Worm (Caenorhabditis elegans) whole organism, young adult: ENCODE data around the gene F48D6.4.

Source experiments
- B0261.1 ChIP-seq: sonication (generic microtip); optimal IDR thresholded peaks from 2 replicates; lab custom pipeline; 2016; ENCODE audit warnings: mild to moderate bottlenecking, missing genetic modification characterization, moderate library complexity, missing compliant biosample characterization
- B0336.3 ChIP-seq: fragments of 200-800 bp; sonication (Bioruptor generic); IDR thresholded peaks from 2 replicates; pipeline ENCODE4 v1.3.6; 2022; ENCODE audit warnings: missing genetic modification characterization, missing compliant biosample characterization
- F23B12.7 ChIP-seq: sonication (generic microtip); optimal IDR thresholded peaks from 2 replicates; lab custom pipeline; 2017; ENCODE audit warnings: missing genetic modification characterization, mild to moderate bottlenecking, missing compliant biosample characterization, antibody characterized with exemption, moderate library complexity; ENCODE audit not compliant: insufficient read depth
- F37B4.10 ChIP-seq: fragments of 200-800 bp; sonication (Bioruptor generic); IDR thresholded peaks from 2 replicates; pipeline ENCODE4 v1.3.6; 2022; ENCODE audit warnings: missing genetic modification characterization, missing compliant biosample characterization
- F55B11.4 ChIP-seq: sonication (generic microtip); optimal IDR thresholded peaks from 2 replicates; lab custom pipeline; 2016; ENCODE audit warnings: missing compliant biosample characterization, missing genetic modification characterization, borderline replicate concordance; ENCODE audit not compliant: insufficient read depth
- Y53G8AR.9 ChIP-seq: fragments of 200-800 bp; sonication (Bioruptor generic); conservative IDR thresholded peaks from 2 replicates; pipeline ENCODE4 v1.3.6; 2022; ENCODE audit warnings: missing genetic modification reagents, missing genetic modification characterization, missing compliant biosample characterization
- Y56A3A.18 ChIP-seq: fragments of 200-800 bp; sonication (Bioruptor generic); IDR thresholded peaks from 2 replicates; pipeline ENCODE4 v1.3.6; 2022; ENCODE audit warnings: missing genetic modification reagents, missing genetic modification characterization, missing compliant biosample characterization
- Y67H2A.10 ChIP-seq: fragments of 200-800 bp; sonication (Bioruptor generic); conservative IDR thresholded peaks from 2 replicates; pipeline ENCODE4 v1.3.6; 2022; ENCODE audit warnings: missing genetic modification reagents, missing genetic modification characterization, missing compliant biosample characterization
- Y95B8A.8 ChIP-seq: fragments of 200-800 bp; sonication (Bioruptor generic); IDR thresholded peaks from 2 replicates; pipeline ENCODE4 v1.3.6; 2022; ENCODE audit warnings: missing genetic modification reagents, missing genetic modification characterization, missing compliant biosample characterization
- ama-1 ChIP-seq, 3 experiments: fragments of 150-350 bp in 1 of 3; sonication (generic microtip) in 2 of 3; optimal IDR thresholded peaks; 2 replicates each; lab custom pipeline; 2014 to 2018; ENCODE audit warnings: missing biosample characterization in 2 of 3, missing genetic modification characterization in 2 of 3, missing genetic modification reagents in 2 of 3
- atf-7 ChIP-seq: sonication (generic microtip); optimal IDR thresholded peaks from 2 replicates; lab custom pipeline; 2017; ENCODE audit warnings: mild to moderate bottlenecking, missing genetic modification characterization, missing compliant biosample characterization
- athp-1 ChIP-seq: sonication (generic microtip); optimal IDR thresholded peaks from 2 replicates; lab custom pipeline; 2017; ENCODE audit warnings: mild to moderate bottlenecking, missing genetic modification characterization, missing compliant biosample characterization
- attf-6 ChIP-seq: fragments of 200-800 bp; sonication (Bioruptor generic); IDR thresholded peaks from 2 replicates; pipeline ENCODE4 v1.3.6; 2022; ENCODE audit warnings: missing genetic modification reagents, missing genetic modification characterization, missing compliant biosample characterization
- cebp-1 ChIP-seq, 2 experiments: fragments of 200-800 bp in 1 of 2; sonication (Bioruptor generic) in 1 of 2; sonication (generic microtip) in 1 of 2; IDR thresholded peaks in 1 of 2; optimal IDR thresholded peaks in 1 of 2; 2 replicates each; pipeline versions ENCODE4 v1.3.6 to Lab custom; 2017 to 2022; ENCODE audit warnings: missing compliant biosample characterization in 2 of 2, missing genetic modification characterization in 2 of 2, mild to moderate bottlenecking in 1 of 2, missing genetic modification reagents in 1 of 2, moderate library complexity in 1 of 2
- die-1 ChIP-seq: sonication (generic microtip); optimal IDR thresholded peaks from 2 replicates; lab custom pipeline; 2016; ENCODE audit warnings: missing genotype, mild to moderate bottlenecking, missing genetic modification characterization, missing compliant biosample characterization
- egl-18 ChIP-seq: fragments of 200-800 bp; sonication (Bioruptor generic); IDR thresholded peaks from 2 replicates; pipeline ENCODE4 v1.3.6; 2022; ENCODE audit warnings: missing genetic modification reagents, missing genetic modification characterization, missing compliant biosample characterization
- ekl-4 ChIP-seq: fragments of 200-800 bp; sonication (Bioruptor generic); IDR thresholded peaks from 2 replicates; pipeline ENCODE4 v1.3.6; 2022; ENCODE audit warnings: missing genetic modification reagents, missing genetic modification characterization, missing compliant biosample characterization
- hlh-26 ChIP-seq: fragments of 200-800 bp; sonication (Bioruptor generic); conservative IDR thresholded peaks from 2 replicates; pipeline ENCODE4 v1.3.6; 2022; ENCODE audit warnings: missing genetic modification reagents, missing genetic modification characterization, missing compliant biosample characterization
- hmg-1.2 ChIP-seq: fragments of 200-800 bp; sonication (Bioruptor generic); IDR thresholded peaks from 2 replicates; pipeline ENCODE4 v1.3.6; 2022; ENCODE audit warnings: missing genetic modification reagents, missing genetic modification characterization, missing compliant biosample characterization
- hmg-20 ChIP-seq: fragments of 200-800 bp; sonication (Bioruptor generic); IDR thresholded peaks from 2 replicates; pipeline ENCODE4 v1.3.6; 2022; ENCODE audit warnings: missing genetic modification reagents, missing genetic modification characterization, missing compliant biosample characterization
- let-526 ChIP-seq: fragments of 200-800 bp; sonication (Bioruptor generic); IDR thresholded peaks from 2 replicates; pipeline ENCODE4 v1.3.6; 2022; ENCODE audit warnings: missing genetic modification reagents, missing genetic modification characterization, missing compliant biosample characterization
- lin-35 ChIP-seq, 3 experiments: fragments of 150-350 bp in 2 of 3; sonication (generic microtip) in 1 of 3; optimal IDR thresholded peaks; 2 replicates each; lab custom pipeline; 2014 to 2018; ENCODE audit warnings: missing biosample characterization in 3 of 3, missing genetic modification characterization in 3 of 3, missing genetic modification reagents in 3 of 3
- lin-54 ChIP-seq: fragments of 200-800 bp; sonication (Bioruptor generic); optimal IDR thresholded peaks from 2 replicates; lab custom pipeline; 2018; ENCODE audit warnings: mild to moderate bottlenecking, missing genetic modification characterization, missing compliant biosample characterization
- madf-3 ChIP-seq: fragments of 200-800 bp; sonication (Bioruptor generic); IDR thresholded peaks from 2 replicates; pipeline ENCODE4 v1.3.6; 2022; ENCODE audit warnings: missing genetic modification reagents, missing genetic modification characterization, missing compliant biosample characterization
- mcd-1 ChIP-seq: fragments of 200-800 bp; sonication (Bioruptor generic); IDR thresholded peaks from 2 replicates; pipeline ENCODE4 v1.3.6; 2022; ENCODE audit warnings: missing genetic modification reagents, missing genetic modification characterization, missing compliant biosample characterization
- nhr-80 ChIP-seq: sonication (generic microtip); optimal IDR thresholded peaks from 2 replicates; lab custom pipeline; 2016; ENCODE audit warnings: missing genetic modification characterization, missing compliant biosample characterization
- pha-4 ChIP-seq: fragments of 150-350 bp; sonication (generic microtip); optimal IDR thresholded peaks from 2 replicates; lab custom pipeline; 2014; ENCODE audit warnings: missing biosample characterization, missing genetic modification reagents, missing genetic modification characterization
- repo-1 ChIP-seq: sonication (generic microtip); optimal IDR thresholded peaks from 2 replicates; lab custom pipeline; 2017; ENCODE audit warnings: mild to moderate bottlenecking, missing genetic modification characterization, missing compliant biosample characterization
- somi-1 ChIP-seq: fragments of 200-800 bp; sonication (Bioruptor generic); optimal IDR thresholded peaks from 2 replicates; lab custom pipeline; 2018; ENCODE audit warnings: mild to moderate bottlenecking, missing genetic modification characterization, missing compliant biosample characterization
- xnd-1 ChIP-seq: sonication (generic microtip); optimal IDR thresholded peaks from 2 replicates; lab custom pipeline; 2016; ENCODE audit warnings: missing genotype, missing genetic modification reagents, missing genetic modification characterization, missing compliant biosample characterization
- zim-3 ChIP-seq: sonication (generic microtip); optimal IDR thresholded peaks from 2 replicates; lab custom pipeline; 2017; ENCODE audit warnings: mild to moderate bottlenecking, missing genetic modification characterization, moderate library complexity, missing compliant biosample characterization
- ztf-18 ChIP-seq: sonication (generic microtip); optimal IDR thresholded peaks from 2 replicates; lab custom pipeline; 2016; ENCODE audit warnings: missing genotype, mild to moderate bottlenecking, missing genetic modification characterization, missing compliant biosample characterization
- ztf-22 ChIP-seq: fragments of 200-800 bp; sonication (Bioruptor generic); optimal IDR thresholded peaks from 2 replicates; lab custom pipeline; 2018; ENCODE audit warnings: mild to moderate bottlenecking, missing genetic modification characterization, moderate library complexity, missing compliant biosample characterization
- ztf-25 ChIP-seq: fragments of 200-800 bp; sonication (Bioruptor generic); IDR thresholded peaks from 2 replicates; pipeline ENCODE4 v1.3.6; 2022; ENCODE audit warnings: missing genetic modification reagents, missing genetic modification characterization, missing compliant biosample characterization
- ztf-6 ChIP-seq: fragments of 200-800 bp; sonication (Bioruptor generic); IDR thresholded peaks from 2 replicates; pipeline ENCODE4 v1.3.6; 2022; ENCODE audit warnings: missing genetic modification reagents, missing genetic modification characterization, missing compliant biosample characterization

The F48D6.4 gene

DNA sequence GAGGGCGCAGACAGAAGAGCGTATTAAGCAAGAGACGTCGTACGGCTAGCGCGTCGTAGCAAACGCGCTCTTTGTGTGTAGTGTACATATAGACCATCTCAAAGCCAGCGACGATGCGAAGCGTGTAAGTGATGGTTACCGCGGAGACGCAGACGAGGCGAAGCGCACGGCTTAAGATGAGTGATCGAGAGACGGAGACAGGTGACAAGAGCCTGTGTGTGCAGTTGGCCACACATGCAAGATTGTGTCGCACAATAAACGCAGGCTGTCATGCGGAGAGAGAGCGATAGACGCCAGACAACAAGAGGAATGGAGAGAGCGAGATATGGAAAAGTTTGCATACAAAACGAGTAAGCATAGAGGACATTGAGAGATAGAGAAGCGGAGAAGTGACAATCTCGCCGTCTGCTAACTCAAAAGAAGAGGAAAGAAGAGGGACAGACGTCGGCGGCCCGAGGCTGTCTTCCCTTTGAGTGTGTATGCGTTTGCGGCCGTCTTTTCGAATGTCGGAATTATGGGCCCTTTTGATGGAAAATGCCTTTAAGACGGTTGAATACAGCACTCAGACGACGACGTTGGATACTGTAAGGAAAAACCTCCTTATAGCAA, 24.1 kb downstream of the F48D6.4 start (continued):
- TF ChIP-seq die-1 (tag; lab: Kevin White, UChicago): peak; percentile 25
- TF ChIP-seq attf-6 (GFP tag; lab: Robert Waterston, UW): no peak
- TF ChIP-seq ztf-6 (GFP tag; lab: Robert Waterston, UW): no peak
- peak; percentile 60 for TF ChIP-seq atf-7 (tag; lab: Kevin White, UChicago)
- TF ChIP-seq ztf-22 (GFP tag; lab: Kevin White, UChicago): peak; percentile 17
- no peak for TF ChIP-seq let-526
- peak; percentile 77 for TF ChIP-seq repo-1 (tag; lab: Kevin White, UChicago)
- TF ChIP-seq zim-3 (tag; lab: Kevin White, UChicago): no peak
- TF ChIP-seq somi-1 (GFP tag; lab: Kevin White, UChicago): peak; percentile 48
- 0 out of 2 replicates have a peak, but pooled peaks have one; percentile 14 for TF ChIP-seq madf-3
- peak; percentile 67 for TF ChIP-seq mcd-1 (GFP tag; lab: Robert Waterston, UW)
- peak; percentile 23 for TF ChIP-seq F23B12.7
- TF ChIP-seq hmg-1.2: peak; percentile 97

DNA sequence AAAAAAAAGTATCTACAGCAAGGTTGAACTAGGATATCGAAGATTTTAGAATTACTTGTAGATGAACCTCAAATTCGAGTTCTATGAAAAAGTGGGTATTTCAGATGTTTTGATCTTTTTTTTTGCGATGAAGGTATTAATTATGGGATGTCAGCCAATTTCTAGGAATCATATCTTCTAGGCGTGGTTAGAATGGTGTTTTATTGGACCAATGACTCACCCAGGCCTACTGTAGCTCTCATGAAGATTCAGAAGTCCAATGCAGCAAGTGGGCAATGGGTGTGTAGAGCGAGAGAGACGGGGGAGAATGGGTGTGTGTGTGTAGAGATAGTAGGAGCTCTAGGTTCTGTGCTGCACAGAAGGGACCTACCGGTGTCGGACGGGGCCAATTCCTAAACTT, 24.8 kb downstream of the F48D6.4 start:
- TF ChIP-seq Y56A3A.18 (GFP tag; lab: Robert Waterston, UW) (no peak), F55B11.4 (tag; lab: Kevin White, UChicago) (no peak), hmg-20 (no peak), ztf-18 (tag; lab: Kevin White, UChicago) (no peak), F23B12.7 (no peak), hlh-26 (GFP tag; lab: Robert Waterston, UW) (no peak), xnd-1 (tag; lab: Kevin White, UChicago) (no peak), Y67H2A.10 (GFP tag; lab: Robert Waterston, UW) (no peak), lin-54 (no peak), ekl-4 (no peak), hmg-1.2 (no peak), pha-4 (tag; lab: Kevin White, UChicago) (no peak), madf-3 (no peak)

DNA sequence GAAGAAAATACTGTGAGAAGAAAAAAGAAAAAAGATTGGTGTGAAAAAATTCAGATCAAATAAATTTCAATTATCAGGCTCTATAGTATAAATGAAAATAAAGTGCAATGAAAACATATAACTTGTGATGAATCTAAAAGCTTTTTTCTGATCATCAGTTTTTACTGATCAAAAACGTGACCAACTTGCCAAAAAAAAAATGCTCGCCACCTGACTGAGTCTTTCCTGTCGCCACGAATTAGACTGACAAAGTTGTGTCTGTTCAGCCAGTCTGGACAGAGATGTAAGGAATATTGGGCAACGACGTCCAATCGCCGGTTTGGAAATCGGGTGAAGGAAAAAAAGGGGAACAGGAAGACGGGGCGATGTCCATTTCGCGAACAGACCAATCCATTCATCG, 27.5 kb downstream of the F48D6.4 start:
- no peak for TF ChIP-seq ztf-25 (GFP tag; lab: Robert Waterston, UW)
- 0 out of 2 replicates have a peak, but pooled peaks have one; percentile 33 for TF ChIP-seq let-526
- TF ChIP-seq Y53G8AR.9: no peak
- TF ChIP-seq hmg-20: 0 out of 2 replicates have a peak, but pooled peaks have one; percentile 43
- TF ChIP-seq athp-1: no peak
- TF ChIP-seq lin-54: no peak
- TF ChIP-seq B0261.1 (tag; lab: Kevin White, UChicago): no peak
- TF ChIP-seq F23B12.7: no peak
- TF ChIP-seq ama-1 (optimal IDR thresholded peaks at IDR 0.05; lab: Kevin White, UChicago): no peak
- TF ChIP-seq ama-1 (GFP tag; optimal IDR thresholded peaks at IDR 0.05; lab: Kevin White, UChicago): no peak
- peak in 1 of 3 experiments; percentile 3 for TF ChIP-seq lin-35 (GFP tag; optimal IDR thresholded peaks at IDR 0.05; lab: Kevin White, UChicago)
- TF ChIP-seq F37B4.10 (GFP tag; lab: Robert Waterston, UW): no peak
- TF ChIP-seq cebp-1 (GFP tag; IDR thresholded peaks at IDR 0.05; lab: Robert Waterston, UW): no peak
- peak; percentile 48 for TF ChIP-seq cebp-1 (tag; optimal IDR thresholded peaks at IDR 0.05; lab: Kevin White, UChicago)
- TF ChIP-seq Y95B8A.8 (GFP tag; lab: Robert Waterston, UW): no peak
- peak; percentile 20 for TF ChIP-seq nhr-80 (tag; lab: Kevin White, UChicago)
- TF ChIP-seq B0336.3 (GFP tag; lab: Robert Waterston, UW): peak; percentile 32; the same call in 1 of the 2 replicates
- TF ChIP-seq somi-1 (GFP tag; lab: Kevin White, UChicago): peak; percentile 5
- no peak for TF ChIP-seq egl-18 (GFP tag; lab: Robert Waterston, UW)
